Worm (Caenorhabditis elegans) whole organism, young adult: ENCODE results near the gene unc-34.

ENCODE experiments used
- B0019.2 ChIP-seq: fragments of 200-800 bp; sonication (Bioruptor generic); conservative IDR thresholded peaks from 2 replicates; pipeline ENCODE4 v1.3.6; 2022; ENCODE audit warnings: missing genetic modification reagents, missing genetic modification characterization, missing compliant biosample characterization
- B0035.1 ChIP-seq: sonication (generic microtip); optimal IDR thresholded peaks from 2 replicates; lab custom pipeline; 2016; ENCODE audit warnings: missing genetic modification characterization, mild to moderate bottlenecking, missing compliant biosample characterization, missing genotype, missing genetic modification reagents
- B0336.3 ChIP-seq: fragments of 200-800 bp; sonication (Bioruptor generic); IDR thresholded peaks from 2 replicates; pipeline ENCODE4 v1.3.6; 2022; ENCODE audit warnings: missing genetic modification characterization, missing compliant biosample characterization
- C17E4.6 ChIP-seq: fragments of 200-800 bp; sonication (Bioruptor generic); IDR thresholded peaks from 2 replicates; pipeline ENCODE4 v1.3.6; 2022; ENCODE audit warnings: missing genetic modification reagents, missing genetic modification characterization, missing compliant biosample characterization
- F39B2.1 ChIP-seq: fragments of 200-800 bp; sonication (Bioruptor generic); IDR thresholded peaks from 2 replicates; pipeline ENCODE4 v1.3.6; 2022; ENCODE audit warnings: missing genetic modification reagents, missing genetic modification characterization, missing compliant biosample characterization
- F52B5.7 ChIP-seq: sonication (generic microtip); optimal IDR thresholded peaks from 2 replicates; lab custom pipeline; 2016; ENCODE audit warnings: mild to moderate bottlenecking, missing genetic modification characterization, missing compliant biosample characterization
- F55B11.4 ChIP-seq: sonication (generic microtip); optimal IDR thresholded peaks from 2 replicates; lab custom pipeline; 2016; ENCODE audit warnings: missing compliant biosample characterization, missing genetic modification characterization, borderline replicate concordance; ENCODE audit not compliant: insufficient read depth
- F57C9.4 ChIP-seq: sonication (generic microtip); optimal IDR thresholded peaks from 2 replicates; lab custom pipeline; 2017; ENCODE audit warnings: mild to moderate bottlenecking, missing genetic modification characterization, missing compliant biosample characterization
- Y53G8AR.9 ChIP-seq: fragments of 200-800 bp; sonication (Bioruptor generic); conservative IDR thresholded peaks from 2 replicates; pipeline ENCODE4 v1.3.6; 2022; ENCODE audit warnings: missing genetic modification reagents, missing genetic modification characterization, missing compliant biosample characterization
- Y67H2A.10 ChIP-seq: fragments of 200-800 bp; sonication (Bioruptor generic); conservative IDR thresholded peaks from 2 replicates; pipeline ENCODE4 v1.3.6; 2022; ENCODE audit warnings: missing genetic modification reagents, missing genetic modification characterization, missing compliant biosample characterization
- Y95B8A.8 ChIP-seq: fragments of 200-800 bp; sonication (Bioruptor generic); IDR thresholded peaks from 2 replicates; pipeline ENCODE4 v1.3.6; 2022; ENCODE audit warnings: missing genetic modification reagents, missing genetic modification characterization, missing compliant biosample characterization
- attf-3 ChIP-seq: fragments of 200-800 bp; sonication (Bioruptor generic); conservative IDR thresholded peaks from 2 replicates; pipeline ENCODE4 v1.3.6; 2022; ENCODE audit warnings: missing genetic modification reagents, missing genetic modification characterization, missing compliant biosample characterization
- bed-1 ChIP-seq: fragments of 200-800 bp; sonication (Bioruptor generic); IDR thresholded peaks from 2 replicates; pipeline ENCODE4 v1.3.6; 2022; ENCODE audit warnings: missing genetic modification reagents, missing genetic modification characterization, missing compliant biosample characterization
- bed-2 ChIP-seq: fragments of 200-800 bp; sonication (Bioruptor generic); IDR thresholded peaks from 2 replicates; pipeline ENCODE4 v1.3.6; 2022; ENCODE audit warnings: missing genetic modification reagents, missing genetic modification characterization, missing compliant biosample characterization
- ccch-3 ChIP-seq: fragments of 200-800 bp; sonication (Bioruptor generic); optimal IDR thresholded peaks from 2 replicates; lab custom pipeline; 2018; ENCODE audit warnings: mild to moderate bottlenecking, missing genetic modification characterization, missing compliant biosample characterization
- ceh-100 ChIP-seq: fragments of 200-800 bp; sonication (Bioruptor generic); IDR thresholded peaks from 2 replicates; pipeline ENCODE4 v1.3.6; 2022; ENCODE audit warnings: missing genetic modification reagents, missing genetic modification characterization, missing compliant biosample characterization
- ceh-27 ChIP-seq: fragments of 200-800 bp; sonication (Bioruptor generic); optimal IDR thresholded peaks from 2 replicates; lab custom pipeline; 2018; ENCODE audit warnings: mild to moderate bottlenecking, missing genetic modification characterization, moderate library complexity, missing compliant biosample characterization
- ceh-40 ChIP-seq: fragments of 200-800 bp; sonication (Bioruptor generic); IDR thresholded peaks from 2 replicates; pipeline ENCODE4 v1.3.6; 2022; ENCODE audit warnings: missing genetic modification characterization, missing compliant biosample characterization
- ceh-91 ChIP-seq: fragments of 200-800 bp; sonication (Bioruptor generic); IDR thresholded peaks from 2 replicates; pipeline ENCODE4 v1.3.6; 2022; ENCODE audit warnings: missing genetic modification reagents, missing genetic modification characterization, missing compliant biosample characterization
- chd-7 ChIP-seq: sonication (generic microtip); optimal IDR thresholded peaks from 2 replicates; lab custom pipeline; 2016; ENCODE audit warnings: mild to moderate bottlenecking, missing genetic modification characterization, moderate library complexity, missing compliant biosample characterization
- dpl-1 ChIP-seq: fragments of 150-350 bp; optimal IDR thresholded peaks from 2 replicates; lab custom pipeline; 2014; ENCODE audit warnings: missing biosample characterization, missing genetic modification reagents, missing genetic modification characterization
- egl-18 ChIP-seq: fragments of 200-800 bp; sonication (Bioruptor generic); IDR thresholded peaks from 2 replicates; pipeline ENCODE4 v1.3.6; 2022; ENCODE audit warnings: missing genetic modification reagents, missing genetic modification characterization, missing compliant biosample characterization
- egrh-3 ChIP-seq: fragments of 200-800 bp; sonication (Bioruptor generic); IDR thresholded peaks from 2 replicates; pipeline ENCODE4 v1.3.6; 2022; ENCODE audit warnings: missing genetic modification reagents, missing genetic modification characterization, missing compliant biosample characterization
- hlh-12 ChIP-seq: sonication (generic microtip); optimal IDR thresholded peaks from 2 replicates; lab custom pipeline; 2016; ENCODE audit warnings: missing genetic modification characterization, missing compliant biosample characterization
- hlh-26 ChIP-seq: fragments of 200-800 bp; sonication (Bioruptor generic); conservative IDR thresholded peaks from 2 replicates; pipeline ENCODE4 v1.3.6; 2022; ENCODE audit warnings: missing genetic modification reagents, missing genetic modification characterization, missing compliant biosample characterization
- madf-6 ChIP-seq: fragments of 200-800 bp; sonication (Bioruptor generic); IDR thresholded peaks from 2 replicates; pipeline ENCODE4 v1.3.6; 2022; ENCODE audit warnings: missing genetic modification reagents, missing genetic modification characterization, missing compliant biosample characterization
- madf-8 ChIP-seq: fragments of 200-800 bp; sonication (Bioruptor generic); conservative IDR thresholded peaks from 2 replicates; pipeline ENCODE4 v1.3.6; 2022; ENCODE audit warnings: missing genetic modification reagents, missing genetic modification characterization, missing compliant biosample characterization
- mcd-1 ChIP-seq: fragments of 200-800 bp; sonication (Bioruptor generic); IDR thresholded peaks from 2 replicates; pipeline ENCODE4 v1.3.6; 2022; ENCODE audit warnings: missing genetic modification reagents, missing genetic modification characterization, missing compliant biosample characterization
- nfya-1 ChIP-seq: sonication (generic microtip); optimal IDR thresholded peaks from 2 replicates; lab custom pipeline; 2017; ENCODE audit warnings: antibody characterized with exemption, missing compliant biosample characterization, missing genetic modification characterization, borderline replicate concordance; ENCODE audit not compliant: insufficient read depth
- nfyb-1 ChIP-seq: fragments of 200-800 bp; sonication (Bioruptor generic); IDR thresholded peaks from 2 replicates; pipeline ENCODE4 v1.3.6; 2022; ENCODE audit warnings: missing genetic modification reagents, missing genetic modification characterization, missing compliant biosample characterization
- repo-1 ChIP-seq: sonication (generic microtip); optimal IDR thresholded peaks from 2 replicates; lab custom pipeline; 2017; ENCODE audit warnings: mild to moderate bottlenecking, missing genetic modification characterization, missing compliant biosample characterization
- snpc-4 ChIP-seq, 5 experiments: fragments of 150-350 bp in 1 of 5; sonication (generic microtip) in 4 of 5; optimal IDR thresholded peaks; 2 replicates each; lab custom pipeline; 2014 to 2018; ENCODE audit warnings: missing genetic modification characterization in 5 of 5, missing biosample characterization in 3 of 5, antibody characterized with exemption in 2 of 5, mild to moderate bottlenecking in 2 of 5, missing compliant biosample characterization in 2 of 5, missing genotype in 2 of 5, moderate library complexity in 2 of 5, missing genetic modification reagents in 1 of 5
- tbx-9 ChIP-seq: sonication (generic microtip); optimal IDR thresholded peaks from 2 replicates; lab custom pipeline; 2016; ENCODE audit warnings: borderline replicate concordance, missing genetic modification characterization, inconsistent platforms, missing compliant biosample characterization
- zfh-2 ChIP-seq: fragments of 200-800 bp; sonication (Bioruptor generic); conservative IDR thresholded peaks from 2 replicates; pipeline ENCODE4 v1.3.6; 2022; ENCODE audit warnings: missing genetic modification reagents, missing genetic modification characterization, missing compliant biosample characterization
- zim-3 ChIP-seq: sonication (generic microtip); optimal IDR thresholded peaks from 2 replicates; lab custom pipeline; 2017; ENCODE audit warnings: mild to moderate bottlenecking, missing genetic modification characterization, moderate library complexity, missing compliant biosample characterization
- ztf-25 ChIP-seq: fragments of 200-800 bp; sonication (Bioruptor generic); IDR thresholded peaks from 2 replicates; pipeline ENCODE4 v1.3.6; 2022; ENCODE audit warnings: missing genetic modification reagents, missing genetic modification characterization, missing compliant biosample characterization
- ztf-28 ChIP-seq: fragments of 200-800 bp; sonication (Bioruptor generic); IDR thresholded peaks from 2 replicates; pipeline ENCODE4 v1.3.6; 2022; ENCODE audit warnings: missing genetic modification reagents, missing genetic modification characterization, missing compliant biosample characterization

Gene unc-34

ce11 chrV:1009037-1009436, 26.5 kb downstream of the unc-34 start:
- TF ChIP-seq F57C9.4 (no peak), tbx-9 (tag; lab: Kevin White, UChicago) (no peak), hlh-12 (tag; lab: Kevin White, UChicago) (no peak), F39B2.1 (GFP tag; lab: Robert Waterston, UW) (no peak), Y53G8AR.9 (GFP tag; lab: Robert Waterston, UW) (no peak), zfh-2 (GFP tag; lab: Robert Waterston, UW) (peak; percentile 74), Y67H2A.10 (GFP tag; lab: Robert Waterston, UW) (no peak), bed-1 (GFP tag; lab: Robert Waterston, UW) (no peak)

ce11 chrV:1013637-1014036, 31.1 kb downstream of the unc-34 start:
- TF ChIP-seq C17E4.6 (no peak), ceh-100 (GFP tag; lab: Robert Waterston, UW) (no peak), bed-2 (no peak), madf-6 (GFP tag; lab: Robert Waterston, UW) (no peak), B0336.3 (GFP tag; lab: Robert Waterston, UW) (no peak), zim-3 (tag; lab: Kevin White, UChicago) (no peak), hlh-26 (GFP tag; lab: Robert Waterston, UW) (no peak), madf-8 (no peak), ceh-91 (no peak), nfyb-1 (no peak), F39B2.1 (GFP tag; lab: Robert Waterston, UW) (no peak), egrh-3 (no peak), dpl-1 (GFP tag; lab: Kevin White, UChicago) (no peak), nfya-1 (tag; lab: Kevin White, UChicago) (no peak), repo-1 (tag; lab: Kevin White, UChicago) (no peak), ztf-28 (GFP tag; lab: Robert Waterston, UW) (no peak), ceh-27 (no peak), B0035.1 (tag; lab: Kevin White, UChicago) (no peak), snpc-4 (GFP tag; optimal IDR thresholded peaks at IDR 0.05; lab: Kevin White, UChicago) (no peak), snpc-4 (tag; optimal IDR thresholded peaks at IDR 0.05; lab: Kevin White, UChicago) (no peak)

- TF ChIP-seq ccch-3 (GFP tag; lab: Kevin White, UChicago) (no peak), nfyb-1 (0 out of 2 replicates have a peak, but pooled peaks have one; percentile 55)
Observed at ce11 chrV:1015194-1015593, 32.7 kb downstream of the unc-34 start.

ce11 chrV:1017196-1017595, 34.7 kb downstream of the unc-34 start:
- TF ChIP-seq nfyb-1 (peak; percentile 77), ceh-40 (GFP tag; lab: Robert Waterston, UW) (no peak)

- TF ChIP-seq egl-18 (GFP tag; lab: Robert Waterston, UW) (no peak), B0019.2 (GFP tag; lab: Robert Waterston, UW) (no peak), F52B5.7 (tag; lab: Kevin White, UChicago) (peak; percentile 1), ceh-27 (peak; percentile 6), egrh-3 (peak; percentile 96), mcd-1 (GFP tag; lab: Robert Waterston, UW) (0 out of 2 replicates have a peak, but pooled peaks have one; percentile 24), F55B11.4 (no peak), zfh-2 (GFP tag; lab: Robert Waterston, UW) (peak; percentile 79), chd-7 (tag; lab: Kevin White, UChicago) (peak; percentile 4), Y95B8A.8 (GFP tag; lab: Robert Waterston, UW) (0 out of 2 replicates have a peak, but pooled peaks have one; percentile 44), attf-3 (GFP tag; lab: Robert Waterston, UW) (no peak), ztf-25 (peak; percentile 56; the same call in 1 of the 2 replicates)
Observed at ce11 chrV:1021456-1021855, 39.0 kb downstream of the unc-34 start.
